Worm (Caenorhabditis elegans): Measurements from ENCODE around the gene B0336.13.

B0336.13 gene

ce11 chrIII:5675384-5675984 is 18.4 kb upstream of the B0336.13 start:
- TF ChIP-seq T22C8.4 (GFP tag; IDR thresholded peaks at IDR 0.05) (no peak), ztf-23 (GFP tag; IDR thresholded peaks at IDR 0.05) (no peak), ref-1 (GFP tag; conservative IDR thresholded peaks at IDR 0.05) (no peak), tab-1 (GFP tag; IDR thresholded peaks at IDR 0.05) (no peak), ztf-29 (GFP tag; IDR thresholded peaks at IDR 0.05) (no peak), cog-1 (tag; optimal IDR thresholded peaks at IDR 0.05) (no peak), flt-1 (GFP tag; IDR thresholded peaks at IDR 0.05) (no peak), med-1 (GFP tag; optimal IDR thresholded peaks at IDR 0.05; ENCODE audit: insufficient read depth) (no peak), klf-2 (GFP tag; conservative IDR thresholded peaks at IDR 0.05) (no peak)

ce11 chrIII:5677790-5678189 is 16.0 kb upstream of the B0336.13 start, which contains the start of gene F54E7.9:
Gene F54E7.9 (minus strand): TSS chrIII:5677890.
- TF ChIP-seq flt-1 (GFP tag; IDR thresholded peaks at IDR 0.05) (no peak), ztf-29 (GFP tag; IDR thresholded peaks at IDR 0.05) (no peak), ztf-23 (GFP tag; IDR thresholded peaks at IDR 0.05) (no peak), ref-1 (GFP tag; conservative IDR thresholded peaks at IDR 0.05) (no peak), cog-1 (tag; optimal IDR thresholded peaks at IDR 0.05) (no peak), tab-1 (GFP tag; IDR thresholded peaks at IDR 0.05) (no peak)

- TF ChIP-seq med-1 (GFP tag; optimal IDR thresholded peaks at IDR 0.05; ENCODE audit: insufficient read depth) (peak; percentile 45), ztf-23 (GFP tag; IDR thresholded peaks at IDR 0.05) (peak; percentile 92), ztf-29 (GFP tag; IDR thresholded peaks at IDR 0.05) (no peak), klf-2 (GFP tag; conservative IDR thresholded peaks at IDR 0.05) (0 out of 2 replicates have a peak, but pooled peaks have one; percentile 42), flt-1 (GFP tag; IDR thresholded peaks at IDR 0.05) (peak; percentile 87), tab-1 (GFP tag; IDR thresholded peaks at IDR 0.05) (peak; percentile 71; the same call in 1 of the 2 replicates), T22C8.4 (GFP tag; IDR thresholded peaks at IDR 0.05) (peak; percentile 57; the same call in 1 of the 2 replicates), ref-1 (GFP tag; conservative IDR thresholded peaks at IDR 0.05) (no peak), cog-1 (tag; optimal IDR thresholded peaks at IDR 0.05) (peak; percentile 97)
Measured at ce11 chrIII:5678935-5679334, 14.9 kb upstream of the B0336.13 start, which contains the start of the genes ska-3 and rps-12. Gene ska-3 (minus strand): TSS chrIII:5679005. Gene rps-12 (plus strand): TSS chrIII:5679298.

- TF ChIP-seq flt-1 (GFP tag; IDR thresholded peaks at IDR 0.05) (no peak), tab-1 (GFP tag; IDR thresholded peaks at IDR 0.05) (no peak), T22C8.4 (GFP tag; IDR thresholded peaks at IDR 0.05) (no peak), klf-2 (GFP tag; conservative IDR thresholded peaks at IDR 0.05) (no peak), ztf-23 (GFP tag; IDR thresholded peaks at IDR 0.05) (no peak), cog-1 (tag; optimal IDR thresholded peaks at IDR 0.05) (no peak), ref-1 (GFP tag; conservative IDR thresholded peaks at IDR 0.05) (no peak), med-1 (GFP tag; optimal IDR thresholded peaks at IDR 0.05; ENCODE audit: insufficient read depth) (no peak), ztf-29 (GFP tag; IDR thresholded peaks at IDR 0.05) (no peak)
Measured at ce11 chrIII:5680141-5680540, 13.7 kb upstream of the B0336.13 start, which contains the start of gene pst-2. Gene pst-2 (plus strand): TSS chrIII:5680433.

- TF ChIP-seq klf-2 (GFP tag; conservative IDR thresholded peaks at IDR 0.05) = no peak
- TF ChIP-seq ztf-29 (GFP tag; IDR thresholded peaks at IDR 0.05) = no peak
- TF ChIP-seq cog-1 (tag; optimal IDR thresholded peaks at IDR 0.05) = no peak
- no peak for TF ChIP-seq ref-1 (GFP tag; conservative IDR thresholded peaks at IDR 0.05)
- no peak for TF ChIP-seq ztf-23 (GFP tag; IDR thresholded peaks at IDR 0.05)
- TF ChIP-seq flt-1 (GFP tag; IDR thresholded peaks at IDR 0.05) = no peak
- TF ChIP-seq med-1 (GFP tag; optimal IDR thresholded peaks at IDR 0.05; ENCODE audit: insufficient read depth) = no peak
- TF ChIP-seq tab-1 (GFP tag; IDR thresholded peaks at IDR 0.05) = no peak
- TF ChIP-seq T22C8.4 (GFP tag; IDR thresholded peaks at IDR 0.05) = no peak
Measured at ce11 chrIII:5683998-5684397, 9.8 kb upstream of the B0336.13 start, which contains the start of gene rcan-1. Gene rcan-1 (minus strand): TSS chrIII:5684098.

ce11 chrIII:5688246-5688645 is 5.6 kb upstream of the B0336.13 start:
- TF ChIP-seq ztf-23 (GFP tag; IDR thresholded peaks at IDR 0.05) = no peak
- TF ChIP-seq T22C8.4 (GFP tag; IDR thresholded peaks at IDR 0.05) = no peak
- TF ChIP-seq klf-2 (GFP tag; conservative IDR thresholded peaks at IDR 0.05) = no peak
- TF ChIP-seq ref-1 (GFP tag; conservative IDR thresholded peaks at IDR 0.05) = no peak
- TF ChIP-seq ztf-29 (GFP tag; IDR thresholded peaks at IDR 0.05) = no peak
- no peak for TF ChIP-seq cog-1 (tag; optimal IDR thresholded peaks at IDR 0.05)
- no peak for TF ChIP-seq med-1 (GFP tag; optimal IDR thresholded peaks at IDR 0.05; ENCODE audit: insufficient read depth)
- TF ChIP-seq tab-1 (GFP tag; IDR thresholded peaks at IDR 0.05) = no peak
- TF ChIP-seq flt-1 (GFP tag; IDR thresholded peaks at IDR 0.05) = no peak

- TF ChIP-seq tab-1 (GFP tag; IDR thresholded peaks at IDR 0.05) (no peak), klf-2 (GFP tag; conservative IDR thresholded peaks at IDR 0.05) (no peak), cog-1 (tag; optimal IDR thresholded peaks at IDR 0.05) (no peak), ref-1 (GFP tag; conservative IDR thresholded peaks at IDR 0.05) (no peak), ztf-29 (GFP tag; IDR thresholded peaks at IDR 0.05) (no peak), T22C8.4 (GFP tag; IDR thresholded peaks at IDR 0.05) (no peak)
Measured at ce11 chrIII:5691826-5692225, 2.0 kb upstream of the B0336.13 start.

ce11 chrIII:5692690-5693089 is 1.1 kb upstream of the B0336.13 start, which contains the start of the genes abi-1 and arle-14:
Gene abi-1 (minus strand): TSS chrIII:5692740.
Gene arle-14 (plus strand): TSS chrIII:5692906.
- no peak for TF ChIP-seq ztf-23 (GFP tag; IDR thresholded peaks at IDR 0.05)

- TF ChIP-seq ztf-29 (GFP tag; IDR thresholded peaks at IDR 0.05) = no peak
- no peak for TF ChIP-seq ref-1 (GFP tag; conservative IDR thresholded peaks at IDR 0.05)
- no peak for TF ChIP-seq ztf-23 (GFP tag; IDR thresholded peaks at IDR 0.05)
- no peak for TF ChIP-seq T22C8.4 (GFP tag; IDR thresholded peaks at IDR 0.05)
- TF ChIP-seq cog-1 (tag; optimal IDR thresholded peaks at IDR 0.05) = no peak
- no peak for TF ChIP-seq med-1 (GFP tag; optimal IDR thresholded peaks at IDR 0.05; ENCODE audit: insufficient read depth)
- no peak for TF ChIP-seq flt-1 (GFP tag; IDR thresholded peaks at IDR 0.05)
- TF ChIP-seq klf-2 (GFP tag; conservative IDR thresholded peaks at IDR 0.05) = no peak
- TF ChIP-seq tab-1 (GFP tag; IDR thresholded peaks at IDR 0.05) = no peak
Measured at ce11 chrIII:5697266-5697665, 3.4 kb downstream of the B0336.13 start, which contains the start of gene B0336.7. Gene B0336.7 (minus strand): TSS chrIII:5697366.
